Worm (Caenorhabditis elegans): Measurements from ENCODE around the gene B0303.14.

The B0303.14 gene

DNA sequence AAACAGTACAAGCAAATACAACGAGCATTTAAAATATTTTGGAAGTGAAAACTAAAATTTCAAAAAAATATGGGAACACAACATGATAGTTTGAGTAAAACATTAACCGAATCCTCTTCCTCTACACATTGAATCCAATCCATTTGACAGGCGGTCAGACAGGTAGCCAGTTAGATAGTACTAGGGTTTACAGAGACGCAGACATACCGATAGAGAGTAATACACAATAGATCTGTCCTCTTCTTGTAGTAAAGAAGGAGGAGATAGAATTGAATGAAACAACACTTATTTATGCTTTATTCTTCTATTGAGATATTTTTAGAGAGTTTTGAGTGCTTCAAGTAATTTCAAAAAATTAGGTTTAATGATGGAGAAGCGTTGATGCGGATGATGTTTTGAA, 47.3 kb downstream of the B0303.14 start:
- TF ChIP-seq lin-15B (tag; optimal IDR thresholded peaks at IDR 0.05) (no peak), snu-23 (GFP tag; optimal IDR thresholded peaks at IDR 0.05) (peak; percentile 34), rnt-1 (tag; optimal IDR thresholded peaks at IDR 0.05) (no peak), efl-1 (optimal IDR thresholded peaks at IDR 0.05) (peak; percentile 0 to 9), efl-1 (GFP tag; optimal IDR thresholded peaks at IDR 0.05 in 1 of 2) (no peak), nhr-28 (tag; optimal IDR thresholded peaks at IDR 0.05) (no peak), nhr-85 (tag) (no peak), mep-1 (tag; optimal IDR thresholded peaks at IDR 0.05) (peak; percentile 16), sptf-1 (tag; optimal IDR thresholded peaks at IDR 0.05) (no peak), snpc-4 (tag; optimal IDR thresholded peaks at IDR 0.05) (no peak), blmp-1 (tag; optimal IDR thresholded peaks at IDR 0.05) (peak; percentile 23)

DNA sequence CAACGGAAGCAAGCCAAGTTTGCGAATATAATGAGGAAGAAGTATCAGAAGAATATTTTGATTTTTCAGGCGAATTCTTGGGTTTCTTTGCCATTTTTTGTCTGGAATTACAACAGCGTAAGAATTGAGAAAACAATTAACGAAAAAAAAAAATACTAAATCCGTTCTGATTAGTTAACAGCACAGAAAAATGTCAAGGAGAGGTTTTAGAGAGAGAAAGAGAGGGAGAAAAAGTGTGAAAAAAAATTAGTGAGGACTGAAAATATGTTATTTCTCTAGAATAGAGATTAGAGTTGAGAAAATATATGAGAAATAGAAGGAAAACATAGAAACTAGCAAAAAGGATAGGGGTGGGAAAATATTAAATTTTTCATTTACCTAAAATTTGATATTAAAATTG, 48.6 kb downstream of the B0303.14 start, which contains the start of gene dpy-19:
Gene dpy-19, minus strand, starts transcription at position 101 of the 400 bp plus-strand sequence.
- TF ChIP-seq zag-1 (tag; optimal IDR thresholded peaks at IDR 0.05) (no peak), C16A3.4 (tag; optimal IDR thresholded peaks at IDR 0.05) (no peak), irx-1 (tag; optimal IDR thresholded peaks at IDR 0.05) (no peak), grh-1 (GFP tag; IDR thresholded peaks at IDR 0.05) (no peak), fkh-8 (tag; optimal IDR thresholded peaks at IDR 0.05) (no peak), nhr-28 (tag; optimal IDR thresholded peaks at IDR 0.05) (no peak), ama-1 (optimal IDR thresholded peaks at IDR 0.05) (no peak), sup-37 (GFP tag; optimal IDR thresholded peaks at IDR 0.05) (no peak), ceh-8 (GFP tag; optimal IDR thresholded peaks at IDR 0.05) (no peak)

- peak; percentile 27 for TF ChIP-seq nhr-47 (tag; optimal IDR thresholded peaks at IDR 0.05)
- TF ChIP-seq ces-1 (GFP tag; optimal IDR thresholded peaks at IDR 0.05), result no peak
- TF ChIP-seq rnt-1 (tag; optimal IDR thresholded peaks at IDR 0.05), result no peak
- peak; percentile 54 for TF ChIP-seq nhr-71 (tag; optimal IDR thresholded peaks at IDR 0.05)
- TF ChIP-seq dsc-1 (tag; optimal IDR thresholded peaks at IDR 0.05), result peak; percentile 14
- TF ChIP-seq blmp-1 (tag; optimal IDR thresholded peaks at IDR 0.05), result no peak
- peak; percentile 8 for TF ChIP-seq hlh-4 (tag; optimal IDR thresholded peaks at IDR 0.05)
- no peak for TF ChIP-seq nhr-11 (tag; optimal IDR thresholded peaks at IDR 0.05)
- TF ChIP-seq lin-39 (tag; optimal IDR thresholded peaks at IDR 0.05), result no peak
- no peak for TF ChIP-seq mdl-1 (tag; optimal IDR thresholded peaks at IDR 0.05)
- TF ChIP-seq nhr-90 (tag; optimal IDR thresholded peaks at IDR 0.05; ENCODE audit: poor library complexity), result no peak
- no peak for TF ChIP-seq nhr-12 (tag; optimal IDR thresholded peaks at IDR 0.05)
- TF ChIP-seq ceh-8 (GFP tag; optimal IDR thresholded peaks at IDR 0.05), result no peak
- no peak for TF ChIP-seq ceh-82 (tag; optimal IDR thresholded peaks at IDR 0.05)
- TF ChIP-seq zag-1 (tag; optimal IDR thresholded peaks at IDR 0.05), result no peak
- TF ChIP-seq irx-1 (tag; optimal IDR thresholded peaks at IDR 0.05), result peak; percentile 13
- no peak for TF ChIP-seq C16A3.4 (tag; optimal IDR thresholded peaks at IDR 0.05)
- TF ChIP-seq hpl-2 (GFP tag; optimal IDR thresholded peaks at IDR 0.05), result no peak
- no peak for TF ChIP-seq ceh-90 (tag; optimal IDR thresholded peaks at IDR 0.05)
- TF ChIP-seq lir-3 (tag; optimal IDR thresholded peaks at IDR 0.05; ENCODE audit: poor library complexity), result peak; percentile 18
- peak; percentile 46 for TF ChIP-seq lin-14 (GFP tag; optimal IDR thresholded peaks at IDR 0.05)
- no peak for TF ChIP-seq nhr-237 (tag; optimal IDR thresholded peaks at IDR 0.05)
- TF ChIP-seq fkh-8 (tag; optimal IDR thresholded peaks at IDR 0.05), result peak; percentile 70
- TF ChIP-seq mef-2 (tag; optimal IDR thresholded peaks at IDR 0.05), result no peak
- no peak for TF ChIP-seq F16B12.6 (tag; optimal IDR thresholded peaks at IDR 0.05)
- no peak for TF ChIP-seq vab-15 (tag; optimal IDR thresholded peaks at IDR 0.05)
- TF ChIP-seq efl-1 (optimal IDR thresholded peaks at IDR 0.05), result no peak
- TF ChIP-seq efl-1 (GFP tag; optimal IDR thresholded peaks at IDR 0.05 in 1 of 2), result no peak
- TF ChIP-seq lsy-2 (tag; optimal IDR thresholded peaks at IDR 0.05), result no peak
- no peak for TF ChIP-seq isw-1 (GFP tag; IDR thresholded peaks at IDR 0.05)
- TF ChIP-seq pag-3 (tag; optimal IDR thresholded peaks at IDR 0.05; ENCODE audit: borderline replicate concordance, insufficient read depth), result no peak
- TF ChIP-seq snpc-4 (tag; optimal IDR thresholded peaks at IDR 0.05), result no peak
- TF ChIP-seq sox-4 (tag; optimal IDR thresholded peaks at IDR 0.05), result peak; percentile 55
Measured at ce11 chrIII:8664897-8665388, 51.0 kb downstream of the B0303.14 start, which contains the start of gene F22B7.1. TSS of gene F22B7.1 (plus strand) at chrIII:8665338.

Data from whole organism, L1 larva.